Worm (Caenorhabditis elegans) whole organism, young adult: ENCODE results near the gene R07E5.11.
A peak's percentile ranks its signal among the peaks of the same experiment; 100 is the strongest.

ENCODE experiments used
- C17E4.6 ChIP-seq: fragments of 200-800 bp; sonication (Bioruptor generic); IDR thresholded peaks from 2 replicates; pipeline ENCODE4 v1.3.6; 2022; ENCODE audit warnings: missing genetic modification reagents, missing genetic modification characterization, missing compliant biosample characterization
- D2030.7 ChIP-seq: fragments of 200-800 bp; sonication (Bioruptor generic); IDR thresholded peaks from 2 replicates; pipeline ENCODE4 v1.3.6; 2022; ENCODE audit warnings: missing genetic modification reagents, missing genetic modification characterization, missing compliant biosample characterization
- F23B12.7 ChIP-seq: sonication (generic microtip); optimal IDR thresholded peaks from 2 replicates; lab custom pipeline; 2017; ENCODE audit warnings: missing genetic modification characterization, mild to moderate bottlenecking, missing compliant biosample characterization, antibody characterized with exemption, moderate library complexity; ENCODE audit not compliant: insufficient read depth
- F33H1.4 ChIP-seq: fragments of 200-800 bp; sonication (Bioruptor generic); IDR thresholded peaks from 2 replicates; pipeline ENCODE4 v1.3.6; 2022; ENCODE audit warnings: missing genetic modification reagents, missing genetic modification characterization, missing compliant biosample characterization
- K12H6.12 ChIP-seq: fragments of 200-800 bp; sonication (Bioruptor generic); optimal IDR thresholded peaks from 2 replicates; lab custom pipeline; 2018; ENCODE audit warnings: mild to moderate bottlenecking, missing genetic modification characterization, missing compliant biosample characterization
- ZK185.1 ChIP-seq: sonication (generic microtip); optimal IDR thresholded peaks from 2 replicates; lab custom pipeline; 2016; ENCODE audit warnings: mild to moderate bottlenecking, missing genetic modification characterization, missing compliant biosample characterization; ENCODE audit not compliant: poor library complexity, severe bottlenecking
- akir-1 ChIP-seq: fragments of 200-800 bp; sonication (Bioruptor generic); optimal IDR thresholded peaks from 2 replicates; lab custom pipeline; 2018; ENCODE audit warnings: mild to moderate bottlenecking, missing genetic modification characterization, moderate library complexity, missing compliant biosample characterization
- aptf-2 ChIP-seq: fragments of 200-800 bp; sonication (Bioruptor generic); conservative IDR thresholded peaks from 2 replicates; pipeline ENCODE4 v1.3.6; 2022; ENCODE audit warnings: missing genetic modification reagents, missing genetic modification characterization, missing compliant biosample characterization
- attf-3 ChIP-seq: fragments of 200-800 bp; sonication (Bioruptor generic); conservative IDR thresholded peaks from 2 replicates; pipeline ENCODE4 v1.3.6; 2022; ENCODE audit warnings: missing genetic modification reagents, missing genetic modification characterization, missing compliant biosample characterization
- attf-5 ChIP-seq: fragments of 200-800 bp; sonication (Bioruptor generic); optimal IDR thresholded peaks from 2 replicates; lab custom pipeline; 2018; ENCODE audit warnings: mild to moderate bottlenecking, missing genetic modification characterization, missing compliant biosample characterization
- cebp-1 ChIP-seq, 2 experiments: fragments of 200-800 bp in 1 of 2; sonication (Bioruptor generic) in 1 of 2; sonication (generic microtip) in 1 of 2; IDR thresholded peaks in 1 of 2; optimal IDR thresholded peaks in 1 of 2; 2 replicates each; pipeline versions ENCODE4 v1.3.6 to Lab custom; 2017 to 2022; ENCODE audit warnings: missing compliant biosample characterization in 2 of 2, missing genetic modification characterization in 2 of 2, mild to moderate bottlenecking in 1 of 2, missing genetic modification reagents in 1 of 2, moderate library complexity in 1 of 2
- cebp-2 ChIP-seq: fragments of 200-800 bp; sonication (Bioruptor generic); IDR thresholded peaks from 2 replicates; pipeline ENCODE4 v1.3.6; 2022; ENCODE audit warnings: missing genetic modification characterization, missing compliant biosample characterization
- ceh-27 ChIP-seq: fragments of 200-800 bp; sonication (Bioruptor generic); optimal IDR thresholded peaks from 2 replicates; lab custom pipeline; 2018; ENCODE audit warnings: mild to moderate bottlenecking, missing genetic modification characterization, moderate library complexity, missing compliant biosample characterization
- ceh-91 ChIP-seq: fragments of 200-800 bp; sonication (Bioruptor generic); IDR thresholded peaks from 2 replicates; pipeline ENCODE4 v1.3.6; 2022; ENCODE audit warnings: missing genetic modification reagents, missing genetic modification characterization, missing compliant biosample characterization
- die-1 ChIP-seq: sonication (generic microtip); optimal IDR thresholded peaks from 2 replicates; lab custom pipeline; 2016; ENCODE audit warnings: missing genotype, mild to moderate bottlenecking, missing genetic modification characterization, missing compliant biosample characterization
- dox-1 ChIP-seq: fragments of 200-800 bp; sonication (Bioruptor generic); IDR thresholded peaks from 2 replicates; pipeline ENCODE4 v1.3.6; 2022; ENCODE audit warnings: missing genetic modification reagents, missing genetic modification characterization, missing compliant biosample characterization
- dpl-1 ChIP-seq: fragments of 150-350 bp; optimal IDR thresholded peaks from 2 replicates; lab custom pipeline; 2014; ENCODE audit warnings: missing biosample characterization, missing genetic modification reagents, missing genetic modification characterization
- efl-1 ChIP-seq: fragments of 150-350 bp; optimal IDR thresholded peaks from 2 replicates; lab custom pipeline; 2014; ENCODE audit warnings: missing biosample characterization, missing genetic modification reagents, missing genetic modification characterization
- ekl-4 ChIP-seq: fragments of 200-800 bp; sonication (Bioruptor generic); IDR thresholded peaks from 2 replicates; pipeline ENCODE4 v1.3.6; 2022; ENCODE audit warnings: missing genetic modification reagents, missing genetic modification characterization, missing compliant biosample characterization
- hmg-1.2 ChIP-seq: fragments of 200-800 bp; sonication (Bioruptor generic); IDR thresholded peaks from 2 replicates; pipeline ENCODE4 v1.3.6; 2022; ENCODE audit warnings: missing genetic modification reagents, missing genetic modification characterization, missing compliant biosample characterization
- hmg-20 ChIP-seq: fragments of 200-800 bp; sonication (Bioruptor generic); IDR thresholded peaks from 2 replicates; pipeline ENCODE4 v1.3.6; 2022; ENCODE audit warnings: missing genetic modification reagents, missing genetic modification characterization, missing compliant biosample characterization
- let-607 ChIP-seq, 2 experiments: fragments of 200-800 bp in 1 of 2; sonication (Bioruptor generic) in 1 of 2; sonication (generic microtip) in 1 of 2; optimal IDR thresholded peaks; 2 replicates each; lab custom pipeline; 2016 to 2018; ENCODE audit warnings: mild to moderate bottlenecking in 2 of 2, missing compliant biosample characterization in 2 of 2, missing genetic modification characterization in 2 of 2, moderate library complexity in 2 of 2, missing genotype in 1 of 2
- lin-35 ChIP-seq, 3 experiments: fragments of 150-350 bp in 2 of 3; sonication (generic microtip) in 1 of 3; optimal IDR thresholded peaks; 2 replicates each; lab custom pipeline; 2014 to 2018; ENCODE audit warnings: missing biosample characterization in 3 of 3, missing genetic modification characterization in 3 of 3, missing genetic modification reagents in 3 of 3
- lin-40 ChIP-seq: sonication (generic microtip); optimal IDR thresholded peaks from 2 replicates; lab custom pipeline; 2016; ENCODE audit warnings: missing genetic modification characterization, mild to moderate bottlenecking, missing compliant biosample characterization, missing genotype, missing genetic modification reagents
- lin-54 ChIP-seq: fragments of 200-800 bp; sonication (Bioruptor generic); optimal IDR thresholded peaks from 2 replicates; lab custom pipeline; 2018; ENCODE audit warnings: mild to moderate bottlenecking, missing genetic modification characterization, missing compliant biosample characterization
- lsl-1 ChIP-seq: fragments of 200-800 bp; sonication (Bioruptor generic); optimal IDR thresholded peaks from 2 replicates; lab custom pipeline; 2018; ENCODE audit warnings: mild to moderate bottlenecking, missing genetic modification characterization, moderate library complexity, missing compliant biosample characterization
- madf-6 ChIP-seq: fragments of 200-800 bp; sonication (Bioruptor generic); IDR thresholded peaks from 2 replicates; pipeline ENCODE4 v1.3.6; 2022; ENCODE audit warnings: missing genetic modification reagents, missing genetic modification characterization, missing compliant biosample characterization
- madf-8 ChIP-seq: fragments of 200-800 bp; sonication (Bioruptor generic); conservative IDR thresholded peaks from 2 replicates; pipeline ENCODE4 v1.3.6; 2022; ENCODE audit warnings: missing genetic modification reagents, missing genetic modification characterization, missing compliant biosample characterization
- mcd-1 ChIP-seq: fragments of 200-800 bp; sonication (Bioruptor generic); IDR thresholded peaks from 2 replicates; pipeline ENCODE4 v1.3.6; 2022; ENCODE audit warnings: missing genetic modification reagents, missing genetic modification characterization, missing compliant biosample characterization
- nhr-120 ChIP-seq: fragments of 200-800 bp; sonication (Bioruptor generic); IDR thresholded peaks from 2 replicates; pipeline ENCODE4 v1.3.6; 2022; ENCODE audit warnings: missing genetic modification characterization, missing compliant biosample characterization
- nhr-179 ChIP-seq: sonication (generic microtip); optimal IDR thresholded peaks from 2 replicates; lab custom pipeline; 2016; ENCODE audit warnings: mild to moderate bottlenecking, missing genetic modification characterization, missing compliant biosample characterization
- pbrm-1 ChIP-seq: fragments of 200-800 bp; sonication (Bioruptor generic); IDR thresholded peaks from 2 replicates; pipeline ENCODE4 v1.3.6; 2022; ENCODE audit warnings: missing genetic modification reagents, missing genetic modification characterization, missing compliant biosample characterization
- snpc-1.1 ChIP-seq: sonication (generic microtip); optimal IDR thresholded peaks from 2 replicates; lab custom pipeline; 2017; ENCODE audit warnings: missing genetic modification characterization, mild to moderate bottlenecking, missing compliant biosample characterization, antibody characterized with exemption, moderate library complexity, missing genotype, missing genetic modification reagents; ENCODE audit not compliant: insufficient read depth
- snpc-3.4 ChIP-seq: sonication (generic microtip); optimal IDR thresholded peaks from 2 replicates; lab custom pipeline; 2017; ENCODE audit warnings: missing genetic modification characterization, mild to moderate bottlenecking, missing compliant biosample characterization, antibody characterized with exemption, moderate library complexity, missing genotype, missing genetic modification reagents
- snpc-4 ChIP-seq, 5 experiments: fragments of 150-350 bp in 1 of 5; sonication (generic microtip) in 4 of 5; optimal IDR thresholded peaks; 2 replicates each; lab custom pipeline; 2014 to 2018; ENCODE audit warnings: missing genetic modification characterization in 5 of 5, missing biosample characterization in 3 of 5, antibody characterized with exemption in 2 of 5, mild to moderate bottlenecking in 2 of 5, missing compliant biosample characterization in 2 of 5, missing genotype in 2 of 5, moderate library complexity in 2 of 5, missing genetic modification reagents in 1 of 5
- tbp1 ChIP-seq: fragments of 200-800 bp; sonication (Bioruptor generic); optimal IDR thresholded peaks from 2 replicates; lab custom pipeline; 2018; ENCODE audit warnings: mild to moderate bottlenecking, missing genetic modification characterization, missing compliant biosample characterization
- tlf-1 ChIP-seq: fragments of 200-800 bp; sonication (Bioruptor generic); optimal IDR thresholded peaks from 2 replicates; lab custom pipeline; 2018; ENCODE audit warnings: mild to moderate bottlenecking, missing genetic modification characterization, missing compliant biosample characterization
- xnd-1 ChIP-seq: sonication (generic microtip); optimal IDR thresholded peaks from 2 replicates; lab custom pipeline; 2016; ENCODE audit warnings: missing genotype, missing genetic modification reagents, missing genetic modification characterization, missing compliant biosample characterization
- ztf-25 ChIP-seq: fragments of 200-800 bp; sonication (Bioruptor generic); IDR thresholded peaks from 2 replicates; pipeline ENCODE4 v1.3.6; 2022; ENCODE audit warnings: missing genetic modification reagents, missing genetic modification characterization, missing compliant biosample characterization
- ztf-3 ChIP-seq: fragments of 200-800 bp; sonication (Bioruptor generic); optimal IDR thresholded peaks from 2 replicates; lab custom pipeline; 2018; ENCODE audit warnings: mild to moderate bottlenecking, missing genetic modification characterization, missing compliant biosample characterization
- ztf-6 ChIP-seq: fragments of 200-800 bp; sonication (Bioruptor generic); IDR thresholded peaks from 2 replicates; pipeline ENCODE4 v1.3.6; 2022; ENCODE audit warnings: missing genetic modification reagents, missing genetic modification characterization, missing compliant biosample characterization

Gene R07E5.11

ce11 chrIII:4426711-4427218, 11.7 kb upstream of the R07E5.11 start (continued):
- peak; percentile 70; the same call in 1 of the 2 replicates for TF ChIP-seq C17E4.6 (GFP tag; lab: Robert Waterston, UW)
- peak; percentile 71 for TF ChIP-seq xnd-1 (tag; lab: Kevin White, UChicago)
- TF ChIP-seq D2030.7 (GFP tag; lab: Robert Waterston, UW): peak; percentile 66
- 0 out of 2 replicates have a peak, but pooled peaks have one; percentile 21 for TF ChIP-seq attf-3
- TF ChIP-seq ceh-91 (GFP tag; lab: Robert Waterston, UW): peak; percentile 45; the same call in 1 of the 2 replicates
- peak; percentile 63; the same call in 1 of the 2 replicates for TF ChIP-seq ztf-25
- peak; percentile 71; the same call in 1 of the 2 replicates for TF ChIP-seq hmg-20

ce11 chrIII:4419117-4419978, 4.3 kb upstream of the R07E5.11 start, which contains the start of the genes R07E5.7 and cku-80:
Gene R07E5.7 (minus strand): TSS chrIII:4419167.
Gene cku-80 (plus strand): TSS chrIII:4419848.
- TF ChIP-seq snpc-3.4 (tag; lab: Kevin White, UChicago): peak; percentile 60
- TF ChIP-seq snpc-1.1 (tag; lab: Kevin White, UChicago): peak; percentile 33
- no peak for TF ChIP-seq ztf-3 (GFP tag; lab: Kevin White, UChicago)
- peak; percentile 39 for TF ChIP-seq hmg-1.2 (GFP tag; lab: Robert Waterston, UW)
- no peak for TF ChIP-seq nhr-120 (GFP tag; lab: Robert Waterston, UW)
- TF ChIP-seq dox-1: no peak
- no peak for TF ChIP-seq cebp-2
- no peak for TF ChIP-seq nhr-179
- TF ChIP-seq ceh-91 (GFP tag; lab: Robert Waterston, UW): no peak
- peak; percentile 27 for TF ChIP-seq tlf-1 (GFP tag; lab: Kevin White, UChicago)
- peak; percentile 45 for TF ChIP-seq F33H1.4
- TF ChIP-seq lsl-1 (GFP tag; lab: Kevin White, UChicago): peak; percentile 45
- peak in 1 of 3 experiments; percentile 62 for TF ChIP-seq lin-35 (GFP tag; optimal IDR thresholded peaks at IDR 0.05; lab: Kevin White, UChicago)
- peak; percentile 0 for TF ChIP-seq ZK185.1
- TF ChIP-seq C17E4.6 (GFP tag; lab: Robert Waterston, UW): no peak
- TF ChIP-seq tbp1: peak; percentile 43
- no peak for TF ChIP-seq aptf-2
- TF ChIP-seq K12H6.12 (tag; lab: Kevin White, UChicago): peak; percentile 33
- peak; percentile 71 for TF ChIP-seq cebp-1 (GFP tag; IDR thresholded peaks at IDR 0.05; lab: Robert Waterston, UW)
- peak; percentile 94 for TF ChIP-seq cebp-1 (tag; optimal IDR thresholded peaks at IDR 0.05; lab: Kevin White, UChicago)
- no peak for TF ChIP-seq attf-3
- TF ChIP-seq ekl-4 (GFP tag; lab: Robert Waterston, UW): peak; percentile 11; the same call in 1 of the 2 replicates
- peak in 1 of 2 experiments; percentile 6 for TF ChIP-seq let-607 (tag; optimal IDR thresholded peaks at IDR 0.05; lab: Kevin White, UChicago)
- peak; percentile 46; the same call in 1 of the 2 replicates for TF ChIP-seq pbrm-1 (GFP tag; lab: Robert Waterston, UW)
- TF ChIP-seq efl-1: peak; percentile 69
- peak; percentile 62; the same call in 1 of the 2 replicates for TF ChIP-seq madf-6 (GFP tag; lab: Robert Waterston, UW)
- TF ChIP-seq lin-40 (tag; lab: Kevin White, UChicago): peak; percentile 28
- TF ChIP-seq F23B12.7 (tag; lab: Kevin White, UChicago): peak; percentile 70
- TF ChIP-seq akir-1: no peak
- TF ChIP-seq die-1: no peak
- peak; percentile 59 for TF ChIP-seq mcd-1 (GFP tag; lab: Robert Waterston, UW)
- TF ChIP-seq snpc-4 (GFP tag; optimal IDR thresholded peaks at IDR 0.05; lab: Kevin White, UChicago): no peak
- peak; percentile 4 to 77 (median 53) for TF ChIP-seq snpc-4 (tag; optimal IDR thresholded peaks at IDR 0.05; lab: Kevin White, UChicago)
- no peak for TF ChIP-seq ztf-6 (GFP tag; lab: Robert Waterston, UW)
- peak; percentile 23; the same call in 1 of the 2 replicates for TF ChIP-seq madf-8
- TF ChIP-seq ceh-27 (GFP tag; lab: Kevin White, UChicago): peak; percentile 23
- peak; percentile 79 for TF ChIP-seq lin-54 (GFP tag; lab: Kevin White, UChicago)
- peak; percentile 72 for TF ChIP-seq dpl-1
- peak; percentile 79 for TF ChIP-seq attf-5 (GFP tag; lab: Kevin White, UChicago)
- TF ChIP-seq, all 124 proteins: peak for 25
